ENCODE assay signal across 6 worm cellular contexts in the genomic region with DNA sequence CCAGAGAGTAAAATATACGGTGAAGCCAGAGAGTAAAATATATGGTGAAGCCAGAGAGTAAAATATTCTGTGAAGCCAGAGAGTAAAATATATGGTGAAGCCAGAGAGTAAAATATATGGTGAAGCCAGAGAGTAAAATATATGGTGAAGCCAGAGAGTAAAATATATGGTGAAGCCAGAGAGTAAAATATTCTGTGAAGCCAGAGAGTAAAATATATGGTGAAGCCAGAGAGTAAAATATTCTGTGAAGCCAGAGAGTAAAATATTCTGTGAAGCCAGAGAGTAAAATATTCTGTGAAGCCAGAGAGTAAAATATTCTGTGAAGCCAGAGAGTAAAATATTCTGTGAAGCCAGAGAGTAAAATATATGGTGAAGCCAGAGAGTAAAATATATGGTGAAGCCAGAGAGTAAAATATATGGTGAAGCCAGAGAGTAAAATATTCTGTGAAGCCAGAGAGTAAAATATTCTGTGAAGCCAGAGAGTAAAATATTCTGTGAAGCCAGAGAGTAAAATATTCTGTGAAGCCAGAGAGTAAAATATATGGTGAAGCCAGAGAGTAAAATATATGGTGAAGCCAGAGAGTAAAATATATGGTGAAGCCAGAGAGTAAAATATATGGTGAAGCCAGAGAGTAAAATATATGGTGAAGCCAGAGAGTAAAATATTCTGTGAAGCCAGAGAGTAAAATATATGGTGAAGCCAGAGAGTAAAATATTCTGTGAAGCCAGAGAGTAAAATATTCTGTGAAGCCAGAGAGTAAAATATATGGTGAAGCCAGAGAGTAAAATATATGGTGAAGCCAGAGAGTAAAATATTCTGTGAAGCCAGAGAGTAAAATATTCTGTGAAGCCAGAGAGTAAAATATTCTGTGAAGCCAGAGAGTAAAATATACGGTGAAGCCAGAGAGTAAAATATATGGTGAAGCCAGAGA.
TF ChIP-seq lines count a peak whose summit lies in the region.
"Not testable (repeated sequence)": the region's sequence is repeated elsewhere in the genome, so short reads cannot be mapped to it uniquely, and the experiment has no call there.

No protein-coding gene starts in this region.

TF ChIP-seq in whole organism, L1 larva, 84 proteins besides CTCF, POLR2A, EP300 and RAD21:
- peak; percentile 69; the same call in 1 of the 2 replicates for TF ChIP-seq mab-9 (GFP tag; IDR thresholded peaks at IDR 0.05; lab: Robert Waterston, UW)
TF ChIP-seq in whole organism, L1 larva: peak in this region for 1; not testable (repeated sequence) for 83.

TF ChIP-seq in whole organism, L4 larva, 104 proteins besides CTCF, POLR2A, EP300 and RAD21 (continues in another document):
- TF ChIP-seq php-3 (GFP tag; IDR thresholded peaks at IDR 0.05; lab: Robert Waterston, UW) (0 out of 2 replicates have a peak, but pooled peaks have one; percentile 16), T26A8.4 (GFP tag; IDR thresholded peaks at IDR 0.05; lab: Robert Waterston, UW) (peak; percentile 37; the same call in 1 of the 2 replicates), tra-1 (GFP tag; IDR thresholded peaks at IDR 0.05; lab: Robert Waterston, UW) (peak; percentile 80), set-16 (GFP tag; IDR thresholded peaks at IDR 0.05; lab: Robert Waterston, UW) (peak; percentile 49; the same call in 1 of the 2 replicates), F44E2.7 (GFP tag; IDR thresholded peaks at IDR 0.05; lab: Robert Waterston, UW) (0 out of 2 replicates have a peak, but pooled peaks have one; percentile 36), snpc-1.2 (GFP tag; IDR thresholded peaks at IDR 0.05; lab: Robert Waterston, UW) (peak; percentile 72), F26F4.8 (GFP tag; conservative IDR thresholded peaks at IDR 0.05; lab: Robert Waterston, UW) (peak; percentile 74), nhr-41 (GFP tag; IDR thresholded peaks at IDR 0.05; lab: Robert Waterston, UW) (0 out of 2 replicates have a peak, but pooled peaks have one; percentile 18), madf-5 (GFP tag; IDR thresholded peaks at IDR 0.05; lab: Robert Waterston, UW) (peak; percentile 70 to 98; a peak in 3 of 4 replicates), Y105C5A.15 (GFP tag; IDR thresholded peaks at IDR 0.05; lab: Robert Waterston, UW) (peak; percentile 96), dmd-8 (GFP tag; IDR thresholded peaks at IDR 0.05; lab: Robert Waterston, UW) (peak; percentile 95), madf-9 (GFP tag; conservative IDR thresholded peaks at IDR 0.05; lab: Robert Waterston, UW) (peak; percentile 83), ZK337.2 (GFP tag; IDR thresholded peaks at IDR 0.05; lab: Robert Waterston, UW) (0 out of 2 replicates have a peak, but pooled peaks have one; percentile 39)

TF ChIP-seq in whole organism, early embryonic, 17 proteins besides CTCF, POLR2A, EP300 and RAD21:
- TF ChIP-seq flt-1 (GFP tag; IDR thresholded peaks at IDR 0.05; lab: Robert Waterston, UW) (peak; percentile 92), tbx-11 (GFP tag; IDR thresholded peaks at IDR 0.05; lab: Robert Waterston, UW) (peak; percentile 87), scrt-1 (GFP tag; IDR thresholded peaks at IDR 0.05; lab: Robert Waterston, UW) (peak; percentile 76), pes-1 (GFP tag; IDR thresholded peaks at IDR 0.05; lab: Robert Waterston, UW) (peak; percentile 88), sea-1 (GFP tag; conservative IDR thresholded peaks at IDR 0.05; lab: Robert Waterston, UW) (peak; percentile 87), tbx-37 (GFP tag; conservative IDR thresholded peaks at IDR 0.05; lab: Robert Waterston, UW) (peak; percentile 99)

TF ChIP-seq in whole organism, late embryonic, 69 proteins besides CTCF, POLR2A, EP300 and RAD21:
- peak; percentile 80 for TF ChIP-seq sox-2 (GFP tag; IDR thresholded peaks at IDR 0.05; lab: Robert Waterston, UW)
- TF ChIP-seq ceh-45 (GFP tag; IDR thresholded peaks at IDR 0.05; lab: Robert Waterston, UW), result peak; percentile 88
- TF ChIP-seq unc-3 (GFP tag; conservative IDR thresholded peaks at IDR 0.05; lab: Robert Waterston, UW), result peak; percentile 99
- not testable (repeated sequence) for TF ChIP-seq unc-3 (tag; optimal IDR thresholded peaks at IDR 0.05; lab: Kevin White, UChicago)

TF ChIP-seq in whole organism, midembryonic, 9 proteins besides CTCF, POLR2A, EP300 and RAD21:
- TF ChIP-seq T22C8.4 (GFP tag; IDR thresholded peaks at IDR 0.05; lab: Robert Waterston, UW), result peak; percentile 89
- TF ChIP-seq ztf-23 (GFP tag; IDR thresholded peaks at IDR 0.05; lab: Robert Waterston, UW), result peak; percentile 95
- peak; percentile 95 for TF ChIP-seq ref-1 (GFP tag; conservative IDR thresholded peaks at IDR 0.05; lab: Robert Waterston, UW)
- peak; percentile 90 for TF ChIP-seq tab-1 (GFP tag; IDR thresholded peaks at IDR 0.05; lab: Robert Waterston, UW)
- peak; percentile 97 for TF ChIP-seq flt-1 (GFP tag; IDR thresholded peaks at IDR 0.05; lab: Robert Waterston, UW)
- TF ChIP-seq ztf-29 (GFP tag; IDR thresholded peaks at IDR 0.05; lab: Robert Waterston, UW), result peak; percentile 99
- peak; percentile 97 for TF ChIP-seq klf-2 (GFP tag; conservative IDR thresholded peaks at IDR 0.05; lab: Robert Waterston, UW)
TF ChIP-seq in whole organism, midembryonic: peak in this region for 7; not testable (repeated sequence) for 2.

TF ChIP-seq in whole organism, young adult, 124 proteins besides CTCF, POLR2A, EP300 and RAD21:
- TF ChIP-seq bed-1 (GFP tag; IDR thresholded peaks at IDR 0.05; lab: Robert Waterston, UW) (peak; percentile 98), attf-6 (GFP tag; IDR thresholded peaks at IDR 0.05; lab: Robert Waterston, UW) (peak; percentile 81), Y53F4B.3 (GFP tag; IDR thresholded peaks at IDR 0.05; lab: Robert Waterston, UW) (peak; percentile 100), ceh-100 (GFP tag; IDR thresholded peaks at IDR 0.05; lab: Robert Waterston, UW) (peak; percentile 38; the same call in 1 of the 2 replicates), attf-3 (GFP tag; conservative IDR thresholded peaks at IDR 0.05; lab: Robert Waterston, UW) (peak; percentile 62), hmg-20 (GFP tag; IDR thresholded peaks at IDR 0.05; lab: Robert Waterston, UW) (peak; percentile 75; the same call in 1 of the 2 replicates), hmg-1.2 (GFP tag; IDR thresholded peaks at IDR 0.05; lab: Robert Waterston, UW) (peak; percentile 28; the same call in 1 of the 2 replicates), lag-1 (GFP tag; IDR thresholded peaks at IDR 0.05; lab: Robert Waterston, UW) (peak; percentile 98; the same call in 1 of the 2 replicates), cebp-2 (GFP tag; IDR thresholded peaks at IDR 0.05; lab: Robert Waterston, UW) (peak; percentile 93), Y95B8A.8 (GFP tag; IDR thresholded peaks at IDR 0.05; lab: Robert Waterston, UW) (peak; percentile 75; the same call in 1 of the 2 replicates), madf-3 (GFP tag; IDR thresholded peaks at IDR 0.05; lab: Robert Waterston, UW) (peak; percentile 95), pbrm-1 (GFP tag; IDR thresholded peaks at IDR 0.05; lab: Robert Waterston, UW) (peak; percentile 18; the same call in 1 of the 2 replicates), egrh-3 (GFP tag; IDR thresholded peaks at IDR 0.05; lab: Robert Waterston, UW) (peak; percentile 100), let-526 (GFP tag; IDR thresholded peaks at IDR 0.05; lab: Robert Waterston, UW) (peak; percentile 87; the same call in 1 of the 2 replicates), ceh-91 (GFP tag; IDR thresholded peaks at IDR 0.05; lab: Robert Waterston, UW) (peak; percentile 79), Y53G8AR.9 (GFP tag; conservative IDR thresholded peaks at IDR 0.05; lab: Robert Waterston, UW) (peak; percentile 71), D2030.7 (GFP tag; IDR thresholded peaks at IDR 0.05; lab: Robert Waterston, UW) (0 out of 2 replicates have a peak, but pooled peaks have one; percentile 21), F39B2.1 (GFP tag; IDR thresholded peaks at IDR 0.05; lab: Robert Waterston, UW) (peak; percentile 93), F33H1.4 (GFP tag; IDR thresholded peaks at IDR 0.05; lab: Robert Waterston, UW) (peak; percentile 40; the same call in 1 of the 2 replicates), ceh-40 (GFP tag; IDR thresholded peaks at IDR 0.05; lab: Robert Waterston, UW) (0 out of 2 replicates have a peak, but pooled peaks have one; percentile 35), ztf-6 (GFP tag; IDR thresholded peaks at IDR 0.05; lab: Robert Waterston, UW) (peak; percentile 87; the same call in 1 of the 2 replicates), ceh-58 (GFP tag; IDR thresholded peaks at IDR 0.05; lab: Robert Waterston, UW) (peak; percentile 99), sea-2 (GFP tag; IDR thresholded peaks at IDR 0.05; lab: Robert Waterston, UW) (peak; percentile 31; the same call in 1 of the 2 replicates), egl-18 (GFP tag; IDR thresholded peaks at IDR 0.05; lab: Robert Waterston, UW) (peak; percentile 74; the same call in 1 of the 2 replicates), hsf-1 (GFP tag; IDR thresholded peaks at IDR 0.05; lab: Robert Waterston, UW) (peak; percentile 84), nfya-2 (GFP tag; IDR thresholded peaks at IDR 0.05; lab: Robert Waterston, UW) (peak; percentile 90; the same call in 1 of the 2 replicates)
